Fruit fly (Drosophila melanogaster) whole organism, embryonic: ENCODE data around the gene AGO2.

Experiments
- ATbp ChIP-seq: fragments of 200-800 bp; sonication (Bioruptor generic); optimal IDR thresholded peaks from 2 replicates; lab custom pipeline; 2017; ENCODE audit warnings: missing biosample characterization, mild to moderate bottlenecking, missing genetic modification characterization, missing genetic modification reagents
- B-H2 ChIP-seq: fragments of 200-800 bp; sonication (Bioruptor generic); optimal IDR thresholded peaks from 2 replicates; lab custom pipeline; 2018; ENCODE audit warnings: missing biosample characterization, mild to moderate bottlenecking, missing genetic modification characterization
- BtbVII ChIP-seq: fragments of 200-800 bp; sonication (Bioruptor generic); optimal IDR thresholded peaks from 3 replicates; lab custom pipeline; 2017; ENCODE audit warnings: missing biosample characterization, mild to moderate bottlenecking, missing genetic modification characterization
- CG10366 ChIP-seq: fragments of 200-800 bp; sonication (Bioruptor generic); IDR thresholded peaks from 2 replicates; pipeline ENCODE4 v1.3.6; 2022; ENCODE audit warnings: missing biosample characterization, missing genetic modification characterization
- CG10979 ChIP-seq: fragments of 200-800 bp; sonication (Bioruptor generic); optimal IDR thresholded peaks from 2 replicates; lab custom pipeline; 2018; ENCODE audit warnings: missing biosample characterization, mild to moderate bottlenecking, missing genetic modification characterization, moderate library complexity
- CG12155 ChIP-seq: fragments of 200-800 bp; sonication (Bioruptor generic); optimal IDR thresholded peaks from 3 replicates; lab custom pipeline; 2016; ENCODE audit warnings: missing biosample characterization, missing genetic modification characterization
- CG12659 ChIP-seq: fragments of 200-800 bp; sonication (Bioruptor generic); optimal IDR thresholded peaks from 3 replicates; lab custom pipeline; 2017; ENCODE audit warnings: mild to moderate bottlenecking, missing biosample characterization, missing genetic modification reagents, missing genetic modification characterization
- CG12942 ChIP-seq: fragments of 200-800 bp; sonication (Bioruptor generic); optimal IDR thresholded peaks from 3 replicates; lab custom pipeline; 2016; ENCODE audit warnings: missing biosample characterization, missing genetic modification characterization
- CG1602 ChIP-seq: fragments of 200-800 bp; sonication (Bioruptor generic); optimal IDR thresholded peaks from 3 replicates; lab custom pipeline; 2016; ENCODE audit warnings: missing biosample characterization, missing genetic modification characterization
- CG18764 ChIP-seq: fragments of 200-800 bp; sonication (Bioruptor generic); optimal IDR thresholded peaks from 3 replicates; lab custom pipeline; 2016; ENCODE audit warnings: missing biosample characterization, missing genetic modification characterization
- CG2712 ChIP-seq: fragments of 200-800 bp; optimal IDR thresholded peaks from 3 replicates; lab custom pipeline; 2019; ENCODE audit warnings: missing biosample characterization, mild to moderate bottlenecking, missing genetic modification characterization, moderate library complexity
- CG31365 ChIP-seq: fragments of 200-800 bp; sonication (Bioruptor generic); optimal IDR thresholded peaks from 2 replicates; lab custom pipeline; 2018; ENCODE audit warnings: missing biosample characterization, mild to moderate bottlenecking, missing genetic modification characterization
- CG3726 ChIP-seq: fragments of 200-800 bp; sonication (Bioruptor generic); IDR thresholded peaks from 3 replicates; pipeline ENCODE4, ENCODE4 v1.3.6; 2022; ENCODE audit warnings: missing biosample characterization, missing genetic modification characterization
- CG4617 ChIP-seq: fragments of 200-800 bp; sonication (Bioruptor generic); optimal IDR thresholded peaks from 3 replicates; lab custom pipeline; 2016; ENCODE audit warnings: missing biosample characterization, missing genetic modification characterization, borderline replicate concordance
- CG7271 ChIP-seq: fragments of 200-800 bp; sonication (Bioruptor generic); optimal IDR thresholded peaks from 2 replicates; lab custom pipeline; 2018; ENCODE audit warnings: missing biosample characterization, mild to moderate bottlenecking, missing genetic modification characterization, moderate library complexity
- CTCF ChIP-seq: fragments of 200-800 bp; sonication (Bioruptor generic); optimal IDR thresholded peaks from 2 replicates; lab custom pipeline; 2017; ENCODE audit warnings: missing biosample characterization, mild to moderate bottlenecking, missing genetic modification characterization, moderate library complexity
- CrebB ChIP-seq: fragments of 200-800 bp; sonication (Bioruptor generic); optimal IDR thresholded peaks from 3 replicates; lab custom pipeline; 2018; ENCODE audit warnings: missing biosample characterization, mild to moderate bottlenecking, missing genetic modification characterization
- D ChIP-seq, 2 experiments: fragments of 200-800 bp in 1 of 2; fragments of >200 bp in 1 of 2; sonication (Bioruptor generic) in 1 of 2; optimal IDR thresholded peaks; 2 replicates in 1 of 2; 3 replicates in 1 of 2; lab custom pipeline; 2017; ENCODE audit warnings: mild to moderate bottlenecking in 1 of 2, missing biosample characterization in 1 of 2, missing genetic modification characterization in 1 of 2, missing genetic modification reagents in 1 of 2
- Ets65A ChIP-seq: fragments of 200-800 bp; sonication (Bioruptor generic); peaks from one replicate; lab custom pipeline; 2016; ENCODE audit warnings: missing biosample characterization, missing genetic modification characterization
- HHEX ChIP-seq: fragments of 200-800 bp; sonication (Bioruptor generic); optimal IDR thresholded peaks from 3 replicates; lab custom pipeline; 2017; ENCODE audit warnings: missing biosample characterization, mild to moderate bottlenecking, missing genetic modification characterization, missing genetic modification reagents
- Hmr ChIP-seq: fragments of 200-800 bp; sonication (Bioruptor generic); optimal IDR thresholded peaks from 3 replicates; lab custom pipeline; 2017; ENCODE audit warnings: mild to moderate bottlenecking, missing biosample characterization, missing genetic modification reagents, missing genetic modification characterization
- Hmx ChIP-seq: fragments of 200-800 bp; sonication (Bioruptor generic); optimal IDR thresholded peaks from 2 replicates; lab custom pipeline; 2016; ENCODE audit warnings: missing biosample characterization, missing genetic modification characterization
- NfI ChIP-seq: fragments of 200-800 bp; sonication (Bioruptor generic); optimal IDR thresholded peaks from 3 replicates; lab custom pipeline; 2018; ENCODE audit warnings: missing biosample characterization, mild to moderate bottlenecking, missing genetic modification characterization, moderate library complexity
- Poxn ChIP-seq: fragments of 200-800 bp; sonication (Bioruptor generic); IDR thresholded peaks from 2 replicates; pipeline ENCODE4 v1.3.6; 2022; ENCODE audit warnings: missing biosample characterization, missing genetic modification characterization
- Scr ChIP-seq: fragments of 200-800 bp; sonication (Bioruptor generic); IDR thresholded peaks from 2 replicates; pipeline ENCODE4 v1.3.6; 2022; ENCODE audit warnings: missing biosample characterization, missing genetic modification characterization; ENCODE audit not compliant: partially characterized antibody
- Sox102F ChIP-seq: fragments of 200-800 bp; sonication (Bioruptor generic); optimal IDR thresholded peaks from 2 replicates; lab custom pipeline; 2018; ENCODE audit warnings: missing biosample characterization, mild to moderate bottlenecking, missing genetic modification characterization, moderate library complexity
- Trl ChIP-seq, 3 experiments: fragments of >200 bp in 2 of 3; fragments of 200-800 bp in 1 of 3; sonication (Bioruptor generic) in 1 of 3; optimal IDR thresholded peaks; 2 replicates in 1 of 3; 3 replicates in 2 of 3; lab custom pipeline; 2016 to 2017; ENCODE audit warnings: missing biosample characterization in 1 of 3, missing genetic modification characterization in 1 of 3
- Xbp1 ChIP-seq: fragments of 200-800 bp; sonication (Bioruptor generic); optimal IDR thresholded peaks from 3 replicates; lab custom pipeline; 2016; ENCODE audit warnings: missing biosample characterization, mild to moderate bottlenecking, missing genetic modification characterization
- bcd ChIP-seq: fragments of 200-800 bp; sonication (Bioruptor generic); optimal IDR thresholded peaks from 2 replicates; lab custom pipeline; 2017; ENCODE audit warnings: missing biosample characterization, mild to moderate bottlenecking, missing genetic modification characterization
- bsh ChIP-seq, 2 experiments: fragments of 200-800 bp; sonication (Bioruptor generic); optimal IDR thresholded peaks; 2 replicates each; lab custom pipeline; 2017 to 2018; ENCODE audit warnings: mild to moderate bottlenecking in 2 of 2, missing biosample characterization in 2 of 2, missing genetic modification characterization in 2 of 2, moderate library complexity in 1 of 2
- chinmo ChIP-seq: fragments of 200-800 bp; sonication (Bioruptor generic); IDR thresholded peaks from 4 replicates; pipeline ENCODE4 v1.3.6; 2022; ENCODE audit warnings: missing biosample characterization, missing genetic modification characterization; ENCODE audit not compliant: partially characterized antibody
- chn ChIP-seq: fragments of 200-800 bp; sonication (Bioruptor generic); optimal IDR thresholded peaks from 2 replicates; lab custom pipeline; 2016; ENCODE audit warnings: missing biosample characterization, missing genetic modification characterization
- en ChIP-seq: fragments of 200-800 bp; sonication (Bioruptor generic); optimal IDR thresholded peaks from 2 replicates; lab custom pipeline; 2016; ENCODE audit warnings: missing biosample characterization, missing genetic modification characterization
- eve ChIP-seq, 2 experiments: fragments of >200 bp; optimal IDR thresholded peaks; 2 replicates each; lab custom pipeline; 2017; ENCODE audit warnings: missing biosample characterization in 2 of 2, missing genetic modification characterization in 2 of 2
- fd64A ChIP-seq: fragments of 200-800 bp; sonication (Bioruptor generic); optimal IDR thresholded peaks from 3 replicates; lab custom pipeline; 2018; ENCODE audit warnings: missing biosample characterization, mild to moderate bottlenecking, missing genetic modification characterization
- hb ChIP-seq: fragments of 200-800 bp; sonication (Bioruptor generic); IDR thresholded peaks from 3 replicates; pipeline ENCODE4 v1.3.6; 2022; ENCODE audit warnings: missing biosample characterization, missing genetic modification characterization; ENCODE audit not compliant: partially characterized antibody
- kah ChIP-seq: fragments of 200-800 bp; sonication (Bioruptor generic); optimal IDR thresholded peaks from 2 replicates; lab custom pipeline; 2018; ENCODE audit warnings: missing biosample characterization, mild to moderate bottlenecking, missing genetic modification characterization
- luna ChIP-seq: fragments of 200-800 bp; sonication (Bioruptor generic); optimal IDR thresholded peaks from 2 replicates; lab custom pipeline; 2016; ENCODE audit warnings: missing biosample characterization, missing genetic modification characterization
- pan ChIP-seq, 4 experiments: fragments of >200 bp in 3 of 4; fragments of 200-800 bp in 1 of 4; sonication (Bioruptor generic) in 1 of 4; optimal IDR thresholded peaks in 3 of 4; IDR thresholded peaks in 1 of 4; 2 replicates each; pipeline versions ENCODE4 v1.3.6 to Lab custom; 2017 to 2022; ENCODE audit warnings: missing biosample characterization in 2 of 4, missing genetic modification characterization in 2 of 4, mixed read lengths in 1 of 4
- peb ChIP-seq: fragments of 200-800 bp; sonication (Bioruptor generic); IDR thresholded peaks from 2 replicates; pipeline ENCODE4 v1.3.6; 2022; ENCODE audit warnings: missing biosample characterization, missing genetic modification characterization
- pnt ChIP-seq: fragments of 200-800 bp; sonication (Bioruptor generic); optimal IDR thresholded peaks from 3 replicates; lab custom pipeline; 2016; ENCODE audit warnings: missing biosample characterization, missing genetic modification characterization
- pros ChIP-seq: fragments of 200-800 bp; sonication (Bioruptor generic); optimal IDR thresholded peaks from 3 replicates; lab custom pipeline; 2019; ENCODE audit warnings: missing biosample characterization, mild to moderate bottlenecking, missing genetic modification characterization, moderate library complexity
- ro ChIP-seq: fragments of 200-800 bp; sonication (Bioruptor generic); IDR thresholded peaks from 2 replicates; pipeline ENCODE4 v1.3.6; 2022; ENCODE audit warnings: missing biosample characterization, missing genetic modification characterization
- seq ChIP-seq: fragments of 200-800 bp; sonication (Bioruptor generic); IDR thresholded peaks from 2 replicates; pipeline ENCODE4 v1.3.6; 2022; ENCODE audit warnings: missing biosample characterization, missing genetic modification characterization
- slou ChIP-seq: fragments of 200-800 bp; sonication (Bioruptor generic); optimal IDR thresholded peaks from 3 replicates; lab custom pipeline; 2016; ENCODE audit warnings: missing biosample characterization, missing genetic modification characterization
- tgo ChIP-seq: fragments of 200-800 bp; sonication (Bioruptor generic); IDR thresholded peaks from 3 replicates; pipeline ENCODE4 v1.3.6; 2022; ENCODE audit warnings: missing biosample characterization, missing genetic modification characterization
- tna ChIP-seq: fragments of 200-800 bp; sonication (Bioruptor generic); IDR thresholded peaks from 2 replicates; pipeline ENCODE4 v1.3.6; 2022; ENCODE audit warnings: missing biosample characterization, missing genetic modification characterization; ENCODE audit not compliant: partially characterized antibody
- trh ChIP-seq: fragments of 200-800 bp; sonication (Bioruptor generic); optimal IDR thresholded peaks from 2 replicates; lab custom pipeline; 2016; ENCODE audit warnings: missing biosample characterization, missing genetic modification characterization
- yki ChIP-seq: fragments of >200 bp; optimal IDR thresholded peaks from 3 replicates; lab custom pipeline; 2018

The AGO2 gene

dm6 chr3L:15532368-15533030 is 21.4 kb upstream of the AGO2 start (continued):
- TF ChIP-seq Ets65A (GFP tag; lab: Kevin White, UChicago) (no peak), peb (no peak), HHEX (GFP tag; lab: Kevin White, UChicago) (no peak), chinmo (GFP tag; lab: Robert Waterston, UW) (peak; percentile 86; the same call in 2 of the 4 replicates), chn (GFP tag; lab: Kevin White, UChicago) (no peak), Scr (GFP tag; lab: Robert Waterston, UW) (no peak), fd64A (GFP tag; lab: Kevin White, UChicago) (no peak), CTCF (GFP tag; lab: Kevin White, UChicago) (no peak), CG12942 (no peak), kah (GFP tag; lab: Kevin White, UChicago) (no peak), CG2712 (tag; lab: Kevin White, UChicago) (peak; percentile 61), CG4617 (GFP tag; lab: Kevin White, UChicago) (no peak), Poxn (no peak), CG12155 (peak; percentile 4), ro (GFP tag; lab: Robert Waterston, UW) (no peak), yki (no peak), pnt (no peak), CG12659 (GFP tag; lab: Kevin White, UChicago) (no peak), bcd (peak; percentile 6), NfI (GFP tag; lab: Kevin White, UChicago) (no peak), B-H2 (no peak), CG1602 (no peak), tna (GFP tag; lab: Robert Waterston, UW) (no peak), eve (GFP tag; optimal IDR thresholded peaks at IDR 0.05; lab: Kevin White, UChicago) (no peak), pan (optimal IDR thresholded peaks at IDR 0.05; lab: Kevin White, UChicago) (no peak), pan (GFP tag; optimal IDR thresholded peaks at IDR 0.05 in 1 of 2, IDR thresholded peaks at IDR 0.05 in 1 of 2) (peak in 1 of 2 experiments; percentile 72), Trl (optimal IDR thresholded peaks at IDR 0.05; lab: Kevin White, UChicago) (peak; percentile 60 to 70), Trl (GFP tag; optimal IDR thresholded peaks at IDR 0.05; lab: Kevin White, UChicago) (peak; percentile 56), hb (GFP tag; lab: Robert Waterston, UW) (no peak), CG10979 (peak; percentile 57), Sox102F (GFP tag; lab: Kevin White, UChicago) (peak; percentile 26), pros (GFP tag; lab: Kevin White, UChicago) (peak; percentile 61), Hmx (no peak), Xbp1 (GFP tag; lab: Kevin White, UChicago) (peak; percentile 3), D (optimal IDR thresholded peaks at IDR 0.05; lab: Kevin White, UChicago) (no peak), D (GFP tag; optimal IDR thresholded peaks at IDR 0.05; lab: Kevin White, UChicago) (peak; percentile 70), CG18764 (GFP tag; lab: Kevin White, UChicago) (no peak), CG7271 (tag; lab: Kevin White, UChicago) (no peak), Hmr (GFP tag; lab: Kevin White, UChicago) (no peak), ATbp (GFP tag; lab: Kevin White, UChicago) (no peak), seq (no peak), CG31365 (tag; lab: Kevin White, UChicago) (no peak), CrebB (tag; lab: Kevin White, UChicago) (no peak), CG3726 (GFP tag; lab: Robert Waterston, UW) (0 out of 3 replicates have a peak, but pooled peaks have one; percentile 11), CG10366 (GFP tag; lab: Robert Waterston, UW) (peak; percentile 35; the same call in 1 of the 2 replicates), BtbVII (GFP tag; lab: Kevin White, UChicago) (no peak), trh (GFP tag; lab: Kevin White, UChicago) (no peak), luna (GFP tag; lab: Kevin White, UChicago) (no peak), en (GFP tag; lab: Kevin White, UChicago) (no peak), tgo (GFP tag; lab: Robert Waterston, UW) (peak; percentile 63), slou (no peak), bsh (GFP tag; optimal IDR thresholded peaks at IDR 0.05; lab: Kevin White, UChicago) (peak in 1 of 2 experiments; percentile 15)
